Fruit fly (Drosophila melanogaster) whole organism, embryonic: ENCODE data around the gene CG4968.

Experiments
- Atf6 ChIP-seq: fragments of 200-800 bp; sonication (Bioruptor generic); IDR thresholded peaks from 2 replicates; pipeline ENCODE4 v1.3.6; 2022; ENCODE audit warnings: missing biosample characterization, missing genetic modification characterization
- CG10979 ChIP-seq: fragments of 200-800 bp; sonication (Bioruptor generic); optimal IDR thresholded peaks from 2 replicates; lab custom pipeline; 2018; ENCODE audit warnings: missing biosample characterization, mild to moderate bottlenecking, missing genetic modification characterization, moderate library complexity
- CG11456 ChIP-seq: fragments of 200-800 bp; sonication (Bioruptor generic); IDR thresholded peaks from 3 replicates; pipeline ENCODE4 v1.3.6; 2022; ENCODE audit warnings: missing biosample characterization, missing genetic modification characterization
- CG11504 ChIP-seq: fragments of 200-800 bp; sonication (Bioruptor generic); optimal IDR thresholded peaks from 3 replicates; lab custom pipeline; 2019; ENCODE audit warnings: missing biosample characterization, mild to moderate bottlenecking, missing genetic modification characterization, moderate library complexity
- CG1233 ChIP-seq: fragments of 200-800 bp; sonication (Bioruptor generic); optimal IDR thresholded peaks from 4 replicates; lab custom pipeline; 2018; ENCODE audit warnings: missing biosample characterization, mild to moderate bottlenecking, missing genetic modification characterization
- CG12769 ChIP-seq: fragments of 200-800 bp; sonication (Bioruptor generic); optimal IDR thresholded peaks from 2 replicates; lab custom pipeline; 2019; ENCODE audit warnings: missing biosample characterization, mild to moderate bottlenecking, missing genetic modification characterization, moderate library complexity
- CG13287 ChIP-seq: fragments of 200-800 bp; sonication (Bioruptor generic); IDR thresholded peaks from 2 replicates; pipeline ENCODE4 v1.3.6; 2022; ENCODE audit warnings: missing biosample characterization, missing genetic modification characterization; ENCODE audit not compliant: partially characterized antibody
- CG13296 ChIP-seq: fragments of 200-800 bp; sonication (Bioruptor generic); optimal IDR thresholded peaks from 3 replicates; lab custom pipeline; 2018; ENCODE audit warnings: missing biosample characterization, mild to moderate bottlenecking, missing genetic modification characterization
- CG14667 ChIP-seq: fragments of 200-800 bp; sonication (Bioruptor generic); IDR thresholded peaks from 2 replicates; pipeline ENCODE4 v1.3.6; 2022; ENCODE audit warnings: missing biosample characterization, missing genetic modification characterization
- CG17328 ChIP-seq: fragments of 200-800 bp; sonication (Bioruptor generic); IDR thresholded peaks from 2 replicates; pipeline ENCODE4 v1.3.6; 2022; ENCODE audit warnings: missing biosample characterization, missing genetic modification characterization
- CG17361 ChIP-seq: fragments of 200-800 bp; sonication (Bioruptor generic); IDR thresholded peaks from 3 replicates; pipeline ENCODE4 v1.3.6; 2022; ENCODE audit warnings: missing biosample characterization, missing genetic modification characterization
- CG18262 ChIP-seq: fragments of 200-800 bp; optimal IDR thresholded peaks from 3 replicates; lab custom pipeline; 2019; ENCODE audit warnings: missing biosample characterization, mild to moderate bottlenecking, missing genetic modification characterization, moderate library complexity
- CG30020 ChIP-seq: fragments of 200-800 bp; optimal IDR thresholded peaks from 2 replicates; lab custom pipeline; 2019; ENCODE audit warnings: missing biosample characterization, mild to moderate bottlenecking, missing genetic modification characterization, moderate library complexity
- CG3281 ChIP-seq: fragments of 200-800 bp; sonication (Bioruptor generic); optimal IDR thresholded peaks from 3 replicates; lab custom pipeline; 2017; ENCODE audit warnings: missing biosample characterization, mild to moderate bottlenecking, missing genetic modification characterization
- CG34224 ChIP-seq: fragments of 200-800 bp; sonication (Bioruptor generic); IDR thresholded peaks from 3 replicates; pipeline ENCODE4 v1.3.6; 2022; ENCODE audit warnings: missing biosample characterization, missing genetic modification characterization; ENCODE audit not compliant: partially characterized antibody
- CG34422 ChIP-seq: fragments of 200-800 bp; sonication (Bioruptor generic); IDR thresholded peaks from 3 replicates; pipeline ENCODE4 v1.3.6; 2022; ENCODE audit warnings: missing biosample characterization, missing genetic modification characterization
- CG4424 ChIP-seq: fragments of 200-800 bp; sonication (Bioruptor generic); optimal IDR thresholded peaks from 3 replicates; lab custom pipeline; 2016; ENCODE audit warnings: missing biosample characterization, missing genetic modification characterization
- CG6272 ChIP-seq: fragments of 200-800 bp; sonication (Bioruptor generic); IDR thresholded peaks from 2 replicates; pipeline ENCODE4 v1.3.6; 2022; ENCODE audit warnings: missing biosample characterization, missing genetic modification characterization
- CG7928 ChIP-seq: fragments of 200-800 bp; sonication (Bioruptor generic); optimal IDR thresholded peaks from 2 replicates; lab custom pipeline; 2017; ENCODE audit warnings: missing biosample characterization, mild to moderate bottlenecking, missing genetic modification characterization
- Camta ChIP-seq: fragments of 200-800 bp; sonication (Bioruptor generic); optimal IDR thresholded peaks from 2 replicates; lab custom pipeline; 2016; ENCODE audit warnings: missing biosample characterization, missing genetic modification characterization
- Dek ChIP-seq: fragments of 200-800 bp; sonication (Bioruptor generic); optimal IDR thresholded peaks from 3 replicates; lab custom pipeline; 2019; ENCODE audit warnings: missing biosample characterization, mild to moderate bottlenecking, missing genetic modification characterization, moderate library complexity
- Dp ChIP-seq: fragments of 200-800 bp; sonication (Bioruptor generic); optimal IDR thresholded peaks from 2 replicates; lab custom pipeline; 2018; ENCODE audit warnings: missing biosample characterization, mild to moderate bottlenecking, missing genetic modification characterization, moderate library complexity
- Drgx ChIP-seq: fragments of 200-800 bp; sonication (Bioruptor generic); IDR thresholded peaks from 2 replicates; pipeline ENCODE4 v1.3.6; 2022; ENCODE audit warnings: missing biosample characterization, missing genetic modification characterization
- GATAe ChIP-seq: fragments of 200-800 bp; sonication (Bioruptor generic); conservative IDR thresholded peaks from 2 replicates; pipeline ENCODE4 v1.3.6; 2022; ENCODE audit warnings: missing biosample characterization, missing genetic modification characterization
- HmgZ ChIP-seq: fragments of 200-800 bp; sonication (Bioruptor generic); optimal IDR thresholded peaks from 2 replicates; lab custom pipeline; 2018; ENCODE audit warnings: missing biosample characterization, mild to moderate bottlenecking, missing genetic modification characterization
- Hmx ChIP-seq: fragments of 200-800 bp; sonication (Bioruptor generic); optimal IDR thresholded peaks from 2 replicates; lab custom pipeline; 2016; ENCODE audit warnings: missing biosample characterization, missing genetic modification characterization
- Lim3 ChIP-seq: fragments of 200-800 bp; sonication (Bioruptor generic); IDR thresholded peaks from 2 replicates; pipeline ENCODE4 v1.3.6; 2022; ENCODE audit warnings: missing biosample characterization, missing genetic modification characterization
- NK7.1 ChIP-seq: fragments of 200-800 bp; sonication (Bioruptor generic); optimal IDR thresholded peaks from 3 replicates; lab custom pipeline; 2016; ENCODE audit warnings: missing biosample characterization, missing genetic modification characterization
- Oli ChIP-seq: fragments of 200-800 bp; sonication (Bioruptor generic); optimal IDR thresholded peaks from 2 replicates; lab custom pipeline; 2018; ENCODE audit warnings: missing biosample characterization, mild to moderate bottlenecking, missing genetic modification characterization, moderate library complexity
- Pdp1 ChIP-seq, 2 experiments: fragments of 200-800 bp; sonication (Bioruptor generic); optimal IDR thresholded peaks; 3 replicates each; lab custom pipeline; 2016; ENCODE audit warnings: missing biosample characterization in 2 of 2, missing genetic modification characterization in 2 of 2, mild to moderate bottlenecking in 1 of 2, moderate library complexity in 1 of 2
- Ravus ChIP-seq: fragments of 200-800 bp; sonication (Bioruptor generic); IDR thresholded peaks from 2 replicates; pipeline ENCODE4 v1.3.6; 2022; ENCODE audit warnings: missing biosample characterization, missing genetic modification characterization
- Scr ChIP-seq: fragments of 200-800 bp; sonication (Bioruptor generic); IDR thresholded peaks from 2 replicates; pipeline ENCODE4 v1.3.6; 2022; ENCODE audit warnings: missing biosample characterization, missing genetic modification characterization; ENCODE audit not compliant: partially characterized antibody
- Six4 ChIP-seq: fragments of 200-800 bp; sonication (Bioruptor generic); optimal IDR thresholded peaks from 2 replicates; lab custom pipeline; 2016; ENCODE audit warnings: missing biosample characterization, missing genetic modification characterization
- Sox102F ChIP-seq: fragments of 200-800 bp; sonication (Bioruptor generic); optimal IDR thresholded peaks from 2 replicates; lab custom pipeline; 2018; ENCODE audit warnings: missing biosample characterization, mild to moderate bottlenecking, missing genetic modification characterization, moderate library complexity
- Sry-β ChIP-seq: fragments of 200-800 bp; sonication (Bioruptor generic); optimal IDR thresholded peaks from 2 replicates; lab custom pipeline; 2018; ENCODE audit warnings: missing biosample characterization, mild to moderate bottlenecking, missing genetic modification characterization, moderate library complexity
- amos ChIP-seq: fragments of 200-800 bp; sonication (Bioruptor generic); IDR thresholded peaks from 2 replicates; pipeline ENCODE4 v1.3.6; 2022; ENCODE audit warnings: missing biosample characterization, missing genetic modification characterization; ENCODE audit not compliant: partially characterized antibody
- fd3F ChIP-seq: fragments of 200-800 bp; sonication (Bioruptor generic); optimal IDR thresholded peaks from 2 replicates; lab custom pipeline; 2018; ENCODE audit warnings: missing biosample characterization, mild to moderate bottlenecking, missing genetic modification characterization, moderate library complexity
- gfzf ChIP-seq: fragments of 200-800 bp; sonication (Bioruptor generic); optimal IDR thresholded peaks from 2 replicates; lab custom pipeline; 2016; ENCODE audit warnings: missing biosample characterization, mild to moderate bottlenecking, missing genetic modification characterization, moderate library complexity
- gt ChIP-seq: fragments of 200-800 bp; sonication (Bioruptor generic); IDR thresholded peaks from 2 replicates; pipeline ENCODE4 v1.3.6; 2022; ENCODE audit warnings: missing biosample characterization, missing genetic modification characterization
- knrl ChIP-seq: fragments of 200-800 bp; sonication (Bioruptor generic); IDR thresholded peaks from 3 replicates; pipeline ENCODE4 v1.3.6; 2022; ENCODE audit warnings: missing biosample characterization, missing genetic modification characterization; ENCODE audit not compliant: partially characterized antibody
- mirr ChIP-seq: fragments of 200-800 bp; sonication (Bioruptor generic); optimal IDR thresholded peaks from 3 replicates; lab custom pipeline; 2018; ENCODE audit warnings: missing biosample characterization, mild to moderate bottlenecking, missing genetic modification characterization
- mld ChIP-seq: fragments of 200-800 bp; sonication (Bioruptor generic); IDR thresholded peaks from 3 replicates; pipeline ENCODE4 v1.3.6; 2022; ENCODE audit warnings: missing biosample characterization, missing genetic modification characterization; ENCODE audit not compliant: partially characterized antibody
- nmo ChIP-seq: fragments of 200-800 bp; sonication (Bioruptor generic); optimal IDR thresholded peaks from 2 replicates; lab custom pipeline; 2018; ENCODE audit warnings: missing biosample characterization, mild to moderate bottlenecking, missing genetic modification characterization, moderate library complexity
- oc ChIP-seq: fragments of 200-800 bp; sonication (Bioruptor generic); optimal IDR thresholded peaks from 2 replicates; lab custom pipeline; 2018; ENCODE audit warnings: missing biosample characterization, mild to moderate bottlenecking, missing genetic modification characterization, moderate library complexity
- row ChIP-seq: fragments of 200-800 bp; sonication (Bioruptor generic); IDR thresholded peaks from 3 replicates; pipeline ENCODE4 v1.3.6; 2022; ENCODE audit warnings: missing biosample characterization, missing genetic modification characterization
- run ChIP-seq: fragments of 200-800 bp; sonication (Bioruptor generic); optimal IDR thresholded peaks from 3 replicates; lab custom pipeline; 2018; ENCODE audit warnings: missing biosample characterization, mild to moderate bottlenecking, missing genetic modification characterization
- sob ChIP-seq: fragments of 200-800 bp; sonication (Bioruptor generic); IDR thresholded peaks from 2 replicates; pipeline ENCODE4 v1.3.6; 2022; ENCODE audit warnings: missing biosample characterization, missing genetic modification characterization
- ssp ChIP-seq: fragments of 200-800 bp; sonication (Bioruptor generic); IDR thresholded peaks from 2 replicates; pipeline ENCODE4 v1.3.6; 2022; ENCODE audit warnings: missing biosample characterization, missing genetic modification characterization
- tll ChIP-seq, 2 experiments: fragments of 200-800 bp in 1 of 2; fragments of >200 bp in 1 of 2; sonication (Bioruptor generic) in 1 of 2; optimal IDR thresholded peaks; 2 replicates each; lab custom pipeline; 2017 to 2019; ENCODE audit warnings: missing biosample characterization in 2 of 2, missing genetic modification characterization in 2 of 2, mild to moderate bottlenecking in 1 of 2, moderate library complexity in 1 of 2
- twi ChIP-seq: fragments of 200-800 bp; optimal IDR thresholded peaks from 2 replicates; lab custom pipeline; 2019; ENCODE audit warnings: missing biosample characterization, mild to moderate bottlenecking, missing genetic modification characterization, moderate library complexity

Gene CG4968

dm6 chr2L:10342471-10342870 lies 35.7 kb downstream of the CG4968 start, which contains the start of gene Sps2 (continued):
- peak in 1 of 2 experiments; percentile 27 for TF ChIP-seq Pdp1 (GFP tag; optimal IDR thresholded peaks at IDR 0.05; lab: Kevin White, UChicago)
- TF ChIP-seq nmo (GFP tag; lab: Kevin White, UChicago) = peak; percentile 29
- TF ChIP-seq CG13287 (GFP tag; lab: Robert Waterston, UW) = peak; percentile 85
- TF ChIP-seq Hmx (GFP tag; lab: Kevin White, UChicago) = no peak
- TF ChIP-seq CG34422 (GFP tag; lab: Robert Waterston, UW) = peak; percentile 48; the same call in 1 of the 3 replicates
- peak; percentile 27; the same call in 1 of the 2 replicates for TF ChIP-seq CG17328 (GFP tag; lab: Robert Waterston, UW)
- TF ChIP-seq row (GFP tag; lab: Robert Waterston, UW) = peak; percentile 77
- no peak for TF ChIP-seq gt (GFP tag; lab: Robert Waterston, UW)
- TF ChIP-seq fd3F = no peak
- no peak for TF ChIP-seq Sry-β (GFP tag; lab: Kevin White, UChicago)
- no peak for TF ChIP-seq Six4
- no peak for TF ChIP-seq CG7928 (GFP tag; lab: Kevin White, UChicago)
- no peak for TF ChIP-seq Ravus (GFP tag; lab: Robert Waterston, UW)
- peak; percentile 82 for TF ChIP-seq Scr (GFP tag; lab: Robert Waterston, UW)
- peak; percentile 17 for TF ChIP-seq Dek (tag; lab: Kevin White, UChicago)
- TF ChIP-seq CG13296 (GFP tag; lab: Kevin White, UChicago) = peak; percentile 18
- no peak for TF ChIP-seq CG3281 (GFP tag; lab: Kevin White, UChicago)
- TF ChIP-seq HmgZ = peak; percentile 23
- no peak for TF ChIP-seq CG18262
- TF ChIP-seq sob (GFP tag; lab: Robert Waterston, UW) = 0 out of 2 replicates have a peak, but pooled peaks have one; percentile 30
- no peak for TF ChIP-seq CG14667 (GFP tag; lab: Robert Waterston, UW)
- no peak for TF ChIP-seq CG11456 (GFP tag; lab: Robert Waterston, UW)
- no peak for TF ChIP-seq Camta (GFP tag; lab: Kevin White, UChicago)
- TF ChIP-seq Lim3 = no peak
- no peak for TF ChIP-seq CG11504 (tag; lab: Kevin White, UChicago)
- TF ChIP-seq GATAe (GFP tag; lab: Robert Waterston, UW) = peak; percentile 27; the same call in 1 of the 2 replicates
- peak; percentile 80; the same call in 1 of the 2 replicates for TF ChIP-seq amos
- peak; percentile 85 for TF ChIP-seq CG30020 (tag; lab: Kevin White, UChicago)
- peak; percentile 17; the same call in 1 of the 2 replicates for TF ChIP-seq ssp
- no peak for TF ChIP-seq Drgx (GFP tag; lab: Robert Waterston, UW)
- TF ChIP-seq CG4424 (GFP tag; lab: Kevin White, UChicago) = no peak
- no peak for TF ChIP-seq CG12769 (tag; lab: Kevin White, UChicago)
- no peak for TF ChIP-seq oc (tag; lab: Kevin White, UChicago)
- TF ChIP-seq mirr (GFP tag; lab: Kevin White, UChicago) = no peak
- no peak for TF ChIP-seq CG1233 (GFP tag; lab: Kevin White, UChicago)
- peak in 1 of 2 experiments; percentile 44 for TF ChIP-seq tll (GFP tag; optimal IDR thresholded peaks at IDR 0.05; lab: Kevin White, UChicago)
- TF ChIP-seq Dp (GFP tag; lab: Kevin White, UChicago) = peak; percentile 18
- TF ChIP-seq twi (tag; lab: Kevin White, UChicago) = no peak
- 0 out of 3 replicates have a peak, but pooled peaks have one; percentile 15 for TF ChIP-seq CG17361 (GFP tag; lab: Robert Waterston, UW)
- no peak for TF ChIP-seq NK7.1 (GFP tag; lab: Kevin White, UChicago)
- no peak for TF ChIP-seq Atf6 (GFP tag; lab: Robert Waterston, UW)
- TF ChIP-seq CG6272 (GFP tag; lab: Robert Waterston, UW) = no peak
- no peak for TF ChIP-seq run
- TF ChIP-seq knrl (GFP tag; lab: Robert Waterston, UW) = peak; percentile 75; the same call in 2 of the 3 replicates
- TF ChIP-seq gfzf (GFP tag; lab: Kevin White, UChicago) = peak; percentile 12
- no peak for TF ChIP-seq mld
- TF ChIP-seq Sox102F (GFP tag; lab: Kevin White, UChicago) = no peak
- TF ChIP-seq CG34224 (GFP tag; lab: Robert Waterston, UW) = peak; percentile 80
- peak; percentile 24 for TF ChIP-seq CG10979 (tag; lab: Kevin White, UChicago)
- TF ChIP-seq Oli (tag; lab: Kevin White, UChicago) = no peak
